Fruit fly (Drosophila melanogaster): ENCODE measurements around the gene Kah.

Gene Kah

dm6 chr3L:604701-605100 is 15.6 kb upstream of the Kah start:
- no peak for TF ChIP-seq CG11617 (GFP tag; optimal IDR thresholded peaks at IDR 0.05)
- TF ChIP-seq CG12768 (GFP tag; optimal IDR thresholded peaks at IDR 0.05), result peak; percentile 33
- no peak for TF ChIP-seq ovo (GFP tag; optimal IDR thresholded peaks at IDR 0.05)

- TF ChIP-seq Hr96 (GFP tag; optimal IDR thresholded peaks at IDR 0.05), result peak; percentile 65
- TF ChIP-seq bab1 (GFP tag; optimal IDR thresholded peaks at IDR 0.05), result peak; percentile 72
- no peak for TF ChIP-seq ovo (GFP tag; optimal IDR thresholded peaks at IDR 0.05)
- TF ChIP-seq CG1620 (GFP tag; optimal IDR thresholded peaks at IDR 0.05), result peak; percentile 20
- no peak for TF ChIP-seq CG5204 (GFP tag; optimal IDR thresholded peaks at IDR 0.05)
- peak; percentile 56 for TF ChIP-seq Mnt (GFP tag; optimal IDR thresholded peaks at IDR 0.05)
- TF ChIP-seq CG33017 (tag; optimal IDR thresholded peaks at IDR 0.05), result peak; percentile 34
- peak; percentile 3 for TF ChIP-seq CG14711 (tag; optimal IDR thresholded peaks at IDR 0.05)
- TF ChIP-seq Crg-1 (GFP tag; optimal IDR thresholded peaks at IDR 0.05), result no peak
- TF ChIP-seq cic (GFP tag; optimal IDR thresholded peaks at IDR 0.05), result peak; percentile 71
- TF ChIP-seq cnc (optimal IDR thresholded peaks at IDR 0.05), result no peak
- TF ChIP-seq CG7045 (GFP tag; optimal IDR thresholded peaks at IDR 0.05), result peak; percentile 58
- no peak for TF ChIP-seq toe (GFP tag; optimal IDR thresholded peaks at IDR 0.05)
- TF ChIP-seq kay (GFP tag; ENCODE audit: borderline replicate concordance), result peak; percentile 62
- peak; percentile 14 for TF ChIP-seq pad (GFP tag; optimal IDR thresholded peaks at IDR 0.05)
- peak; percentile 57 for TF ChIP-seq tj (GFP tag; optimal IDR thresholded peaks at IDR 0.05)
- no peak for TF ChIP-seq Clk (GFP tag; optimal IDR thresholded peaks at IDR 0.05)
- peak; percentile 73 for TF ChIP-seq CG12768 (GFP tag; optimal IDR thresholded peaks at IDR 0.05)
- peak; percentile 6 for TF ChIP-seq CG11617 (GFP tag; optimal IDR thresholded peaks at IDR 0.05)
- TF ChIP-seq CG7101 (tag; optimal IDR thresholded peaks at IDR 0.05), result peak; percentile 54
Measured at dm6 chr3L:603847-604550, 14.9 kb upstream of the Kah start, which contains the start of gene CG13893. TSS of gene CG13893 (minus strand) at chr3L:604008.

- TF ChIP-seq tj (GFP tag; optimal IDR thresholded peaks at IDR 0.05), result no peak
- no peak for TF ChIP-seq cnc (optimal IDR thresholded peaks at IDR 0.05)
- TF ChIP-seq CG7101 (tag; optimal IDR thresholded peaks at IDR 0.05), result no peak
- TF ChIP-seq toe (GFP tag; optimal IDR thresholded peaks at IDR 0.05), result no peak
- TF ChIP-seq CG33017 (tag; optimal IDR thresholded peaks at IDR 0.05), result no peak
- TF ChIP-seq ovo (GFP tag; optimal IDR thresholded peaks at IDR 0.05), result no peak
- no peak for TF ChIP-seq CG14711 (tag; optimal IDR thresholded peaks at IDR 0.05)
- TF ChIP-seq Crg-1 (GFP tag; optimal IDR thresholded peaks at IDR 0.05), result no peak
- no peak for TF ChIP-seq CG7045 (GFP tag; optimal IDR thresholded peaks at IDR 0.05)
- no peak for TF ChIP-seq cic (GFP tag; optimal IDR thresholded peaks at IDR 0.05)
- TF ChIP-seq Mnt (GFP tag; optimal IDR thresholded peaks at IDR 0.05), result no peak
- TF ChIP-seq Clk (GFP tag; optimal IDR thresholded peaks at IDR 0.05), result no peak
- no peak for TF ChIP-seq CG11617 (GFP tag; optimal IDR thresholded peaks at IDR 0.05)
- TF ChIP-seq CG5204 (GFP tag; optimal IDR thresholded peaks at IDR 0.05), result no peak
- TF ChIP-seq Hr96 (GFP tag; optimal IDR thresholded peaks at IDR 0.05), result no peak
- TF ChIP-seq CG12768 (GFP tag; optimal IDR thresholded peaks at IDR 0.05), result no peak
- TF ChIP-seq pad (GFP tag; optimal IDR thresholded peaks at IDR 0.05), result no peak
- no peak for TF ChIP-seq kay (GFP tag; ENCODE audit: borderline replicate concordance)
- TF ChIP-seq bab1 (GFP tag; optimal IDR thresholded peaks at IDR 0.05), result no peak
- no peak for TF ChIP-seq CG1620 (GFP tag; optimal IDR thresholded peaks at IDR 0.05)
Measured at dm6 chr3L:603188-603587, 14.1 kb upstream of the Kah start.

- TF ChIP-seq kay (GFP tag; ENCODE audit: borderline replicate concordance) (no peak), tj (GFP tag; optimal IDR thresholded peaks at IDR 0.05) (peak; percentile 50)
Measured at dm6 chr3L:602531-602930, 13.5 kb upstream of the Kah start.

dm6 chr3L:601559-602136 is 12.6 kb upstream of the Kah start:
- no peak for TF ChIP-seq pad (GFP tag; optimal IDR thresholded peaks at IDR 0.05)
- no peak for TF ChIP-seq CG33017 (tag; optimal IDR thresholded peaks at IDR 0.05)
- peak; percentile 89 for TF ChIP-seq tj (GFP tag; optimal IDR thresholded peaks at IDR 0.05)

dm6 chr3L:601104-601503 is 12.0 kb upstream of the Kah start:
- TF ChIP-seq CG5204 (GFP tag; optimal IDR thresholded peaks at IDR 0.05), result no peak
- TF ChIP-seq CG7101 (tag; optimal IDR thresholded peaks at IDR 0.05), result no peak
- no peak for TF ChIP-seq Mnt (GFP tag; optimal IDR thresholded peaks at IDR 0.05)
- TF ChIP-seq CG7045 (GFP tag; optimal IDR thresholded peaks at IDR 0.05), result no peak
- TF ChIP-seq tj (GFP tag; optimal IDR thresholded peaks at IDR 0.05), result no peak
- no peak for TF ChIP-seq cic (GFP tag; optimal IDR thresholded peaks at IDR 0.05)
- TF ChIP-seq Crg-1 (GFP tag; optimal IDR thresholded peaks at IDR 0.05), result no peak
- TF ChIP-seq CG33017 (tag; optimal IDR thresholded peaks at IDR 0.05), result no peak
- TF ChIP-seq kay (GFP tag; ENCODE audit: borderline replicate concordance), result no peak

dm6 chr3L:593102-593501 is 4.0 kb upstream of the Kah start, which contains the start of gene MED14:
TSS of gene MED14 (plus strand) at chr3L:593246.
- TF ChIP-seq bab1 (GFP tag; optimal IDR thresholded peaks at IDR 0.05), result peak; percentile 56
- TF ChIP-seq tj (GFP tag; optimal IDR thresholded peaks at IDR 0.05), result peak; percentile 50
- TF ChIP-seq CG12768 (GFP tag; optimal IDR thresholded peaks at IDR 0.05), result no peak
- no peak for TF ChIP-seq Clk (GFP tag; optimal IDR thresholded peaks at IDR 0.05)

Data from whole organism, adult.